Fruit fly (Drosophila melanogaster) whole organism, embryonic: ENCODE measurements around the gene Ras85D.
A peak's percentile ranks its signal among the peaks of the same experiment; 100 is the strongest.

Experiments used
- Blimp-1 ChIP-seq: fragments of 200-800 bp; sonication (Bioruptor generic); optimal IDR thresholded peaks from 3 replicates; lab custom pipeline; 2018; ENCODE audit warnings: missing biosample characterization, missing genetic modification characterization, mild to moderate bottlenecking, moderate library complexity, missing genetic modification reagents
- CG10274 ChIP-seq: fragments of 200-800 bp; sonication (Bioruptor generic); optimal IDR thresholded peaks from 3 replicates; lab custom pipeline; 2017; ENCODE audit warnings: missing biosample characterization, mild to moderate bottlenecking, missing genetic modification characterization
- CG12744 ChIP-seq: fragments of 200-800 bp; sonication (Bioruptor generic); optimal IDR thresholded peaks from 2 replicates; lab custom pipeline; 2016; ENCODE audit warnings: missing biosample characterization, missing genetic modification characterization
- CG15269 ChIP-seq: fragments of 200-800 bp; sonication (Bioruptor generic); optimal IDR thresholded peaks from 2 replicates; lab custom pipeline; 2018; ENCODE audit warnings: missing biosample characterization, mild to moderate bottlenecking, missing genetic modification characterization, moderate library complexity
- CG15479 ChIP-seq: fragments of 200-800 bp; sonication (Bioruptor generic); optimal IDR thresholded peaks from 3 replicates; lab custom pipeline; 2019; ENCODE audit warnings: missing biosample characterization, mild to moderate bottlenecking, missing genetic modification characterization, moderate library complexity
- CG15696 ChIP-seq: fragments of 200-800 bp; sonication (Bioruptor generic); optimal IDR thresholded peaks from 2 replicates; lab custom pipeline; 2019; ENCODE audit warnings: missing biosample characterization, mild to moderate bottlenecking, missing genetic modification characterization, moderate library complexity
- CG16779 ChIP-seq: fragments of 200-800 bp; sonication (Bioruptor generic); IDR thresholded peaks from 2 replicates; pipeline ENCODE4 v1.3.6; 2022; ENCODE audit warnings: missing biosample characterization, missing genetic modification characterization
- CG2678 ChIP-seq: fragments of 200-800 bp; sonication (Bioruptor generic); optimal IDR thresholded peaks from 3 replicates; lab custom pipeline; 2019; ENCODE audit warnings: missing biosample characterization, mild to moderate bottlenecking, missing genetic modification characterization, moderate library complexity
- CG4854 ChIP-seq: fragments of 200-800 bp; sonication (Bioruptor generic); optimal IDR thresholded peaks from 2 replicates; lab custom pipeline; 2016; ENCODE audit warnings: missing biosample characterization, missing genetic modification characterization, inconsistent platforms
- CG5180 ChIP-seq: fragments of 200-800 bp; sonication (Bioruptor generic); optimal IDR thresholded peaks from 3 replicates; lab custom pipeline; 2017; ENCODE audit warnings: missing biosample characterization, missing genetic modification characterization, mild to moderate bottlenecking, moderate library complexity, missing genetic modification reagents
- CG9797 ChIP-seq: fragments of 200-800 bp; sonication (Bioruptor generic); optimal IDR thresholded peaks from 3 replicates; lab custom pipeline; 2018; ENCODE audit warnings: missing biosample characterization, mild to moderate bottlenecking, missing genetic modification characterization
- Deaf1 ChIP-seq: fragments of 200-800 bp; optimal IDR thresholded peaks from 3 replicates; lab custom pipeline; 2019; ENCODE audit warnings: missing biosample characterization, mild to moderate bottlenecking, missing genetic modification characterization, moderate library complexity
- Doc2 ChIP-seq: fragments of 200-800 bp; sonication (Bioruptor generic); IDR thresholded peaks from 2 replicates; pipeline ENCODE4 v1.3.6; 2022; ENCODE audit warnings: missing biosample characterization, missing genetic modification characterization
- E2f2 ChIP-seq: fragments of 200-800 bp; sonication (Bioruptor generic); IDR thresholded peaks from 2 replicates; pipeline ENCODE4 v1.3.6; 2022; ENCODE audit warnings: missing biosample characterization, missing genetic modification characterization
- H15 ChIP-seq: fragments of 200-800 bp; sonication (Bioruptor generic); IDR thresholded peaks from 3 replicates; pipeline ENCODE4 v1.3.6; 2022; ENCODE audit warnings: missing biosample characterization, missing genetic modification characterization
- Hmx ChIP-seq: fragments of 200-800 bp; sonication (Bioruptor generic); optimal IDR thresholded peaks from 2 replicates; lab custom pipeline; 2016; ENCODE audit warnings: missing biosample characterization, missing genetic modification characterization
- Hr51 ChIP-seq, 2 experiments: fragments of 200-800 bp; sonication (Bioruptor generic); optimal IDR thresholded peaks; 2 replicates in 1 of 2; 3 replicates in 1 of 2; lab custom pipeline; 2016 to 2018; ENCODE audit warnings: missing biosample characterization in 2 of 2, missing genetic modification characterization in 2 of 2, mild to moderate bottlenecking in 1 of 2, moderate library complexity in 1 of 2
- Jarid2 ChIP-seq: fragments of 200-800 bp; sonication (Bioruptor generic); optimal IDR thresholded peaks from 3 replicates; lab custom pipeline; 2017; ENCODE audit warnings: mild to moderate bottlenecking, missing biosample characterization, missing genetic modification reagents, missing genetic modification characterization
- NC2α ChIP-seq: fragments of 200-800 bp; sonication (Bioruptor generic); optimal IDR thresholded peaks from 2 replicates; lab custom pipeline; 2016; ENCODE audit warnings: missing biosample characterization, missing genetic modification characterization
- Opbp ChIP-seq: fragments of 200-800 bp; sonication (Bioruptor generic); IDR thresholded peaks from 3 replicates; pipeline ENCODE4 v1.3.6; 2022; ENCODE audit warnings: missing biosample characterization, missing genetic modification characterization; ENCODE audit not compliant: partially characterized antibody
- Scr ChIP-seq: fragments of 200-800 bp; sonication (Bioruptor generic); IDR thresholded peaks from 2 replicates; pipeline ENCODE4 v1.3.6; 2022; ENCODE audit warnings: missing biosample characterization, missing genetic modification characterization; ENCODE audit not compliant: partially characterized antibody
- Trl ChIP-seq, 3 experiments: fragments of >200 bp in 2 of 3; fragments of 200-800 bp in 1 of 3; sonication (Bioruptor generic) in 1 of 3; optimal IDR thresholded peaks; 2 replicates in 1 of 3; 3 replicates in 2 of 3; lab custom pipeline; 2016 to 2017; ENCODE audit warnings: missing biosample characterization in 1 of 3, missing genetic modification characterization in 1 of 3
- ab ChIP-seq: fragments of 200-800 bp; sonication (Bioruptor generic); optimal IDR thresholded peaks from 2 replicates; lab custom pipeline; 2016; ENCODE audit warnings: missing biosample characterization, missing genetic modification characterization
- amos ChIP-seq: fragments of 200-800 bp; sonication (Bioruptor generic); IDR thresholded peaks from 2 replicates; pipeline ENCODE4 v1.3.6; 2022; ENCODE audit warnings: missing biosample characterization, missing genetic modification characterization; ENCODE audit not compliant: partially characterized antibody
- bbx ChIP-seq: fragments of 200-800 bp; sonication (Bioruptor generic); IDR thresholded peaks from 2 replicates; pipeline ENCODE4 v1.3.6; 2022; ENCODE audit warnings: missing biosample characterization, missing genetic modification characterization; ENCODE audit not compliant: partially characterized antibody
- bowl ChIP-seq: fragments of 200-800 bp; sonication (Bioruptor generic); IDR thresholded peaks from 2 replicates; pipeline ENCODE4 v1.3.6; 2022; ENCODE audit warnings: missing biosample characterization, missing genetic modification characterization
- bsh ChIP-seq, 2 experiments: fragments of 200-800 bp; sonication (Bioruptor generic); optimal IDR thresholded peaks; 2 replicates each; lab custom pipeline; 2017 to 2018; ENCODE audit warnings: mild to moderate bottlenecking in 2 of 2, missing biosample characterization in 2 of 2, missing genetic modification characterization in 2 of 2, moderate library complexity in 1 of 2
- chn ChIP-seq: fragments of 200-800 bp; sonication (Bioruptor generic); optimal IDR thresholded peaks from 2 replicates; lab custom pipeline; 2016; ENCODE audit warnings: missing biosample characterization, missing genetic modification characterization
- corto ChIP-seq: fragments of 200-800 bp; sonication (Bioruptor generic); optimal IDR thresholded peaks from 2 replicates; lab custom pipeline; 2016; ENCODE audit warnings: missing biosample characterization, mild to moderate bottlenecking, missing genetic modification characterization, moderate library complexity
- crc ChIP-seq: fragments of 200-800 bp; sonication (Bioruptor generic); optimal IDR thresholded peaks from 2 replicates; lab custom pipeline; 2016; ENCODE audit warnings: missing biosample characterization, missing genetic modification characterization
- eve ChIP-seq, 2 experiments: fragments of >200 bp; optimal IDR thresholded peaks; 2 replicates each; lab custom pipeline; 2017; ENCODE audit warnings: missing biosample characterization in 2 of 2, missing genetic modification characterization in 2 of 2
- exex ChIP-seq: fragments of 200-800 bp; sonication (Bioruptor generic); optimal IDR thresholded peaks from 4 replicates; lab custom pipeline; 2018; ENCODE audit warnings: missing biosample characterization, mild to moderate bottlenecking, missing genetic modification characterization, moderate library complexity
- gcm ChIP-seq: fragments of 200-800 bp; sonication (Bioruptor generic); optimal IDR thresholded peaks from 2 replicates; lab custom pipeline; 2019; ENCODE audit warnings: missing biosample characterization, mild to moderate bottlenecking, missing genetic modification characterization, moderate library complexity
- gro ChIP-seq: fragments of 200-800 bp; sonication (Bioruptor generic); optimal IDR thresholded peaks from 2 replicates; lab custom pipeline; 2016; ENCODE audit warnings: missing biosample characterization, missing genetic modification characterization
- hb ChIP-seq: fragments of 200-800 bp; sonication (Bioruptor generic); IDR thresholded peaks from 3 replicates; pipeline ENCODE4 v1.3.6; 2022; ENCODE audit warnings: missing biosample characterization, missing genetic modification characterization; ENCODE audit not compliant: partially characterized antibody
- her ChIP-seq: fragments of 200-800 bp; sonication (Bioruptor generic); optimal IDR thresholded peaks from 2 replicates; lab custom pipeline; 2016; ENCODE audit warnings: missing biosample characterization, missing genetic modification characterization
- onecut ChIP-seq: fragments of 200-800 bp; sonication (Bioruptor generic); IDR thresholded peaks from 2 replicates; pipeline ENCODE4 v1.3.6; 2022; ENCODE audit warnings: missing biosample characterization, missing genetic modification characterization
- phol ChIP-seq: fragments of 200-800 bp; sonication (Bioruptor generic); optimal IDR thresholded peaks from 3 replicates; lab custom pipeline; 2018; ENCODE audit warnings: missing biosample characterization, mild to moderate bottlenecking, missing genetic modification characterization, moderate library complexity
- pros ChIP-seq: fragments of 200-800 bp; sonication (Bioruptor generic); optimal IDR thresholded peaks from 3 replicates; lab custom pipeline; 2019; ENCODE audit warnings: missing biosample characterization, mild to moderate bottlenecking, missing genetic modification characterization, moderate library complexity
- ro ChIP-seq: fragments of 200-800 bp; sonication (Bioruptor generic); IDR thresholded peaks from 2 replicates; pipeline ENCODE4 v1.3.6; 2022; ENCODE audit warnings: missing biosample characterization, missing genetic modification characterization
- seq ChIP-seq: fragments of 200-800 bp; sonication (Bioruptor generic); IDR thresholded peaks from 2 replicates; pipeline ENCODE4 v1.3.6; 2022; ENCODE audit warnings: missing biosample characterization, missing genetic modification characterization
- sqz ChIP-seq: fragments of 200-800 bp; sonication (Bioruptor generic); optimal IDR thresholded peaks from 3 replicates; lab custom pipeline; 2018; ENCODE audit warnings: missing biosample characterization, mild to moderate bottlenecking, missing genetic modification characterization
- sr ChIP-seq: fragments of 200-800 bp; sonication (Bioruptor generic); IDR thresholded peaks from 3 replicates; pipeline ENCODE4 v1.3.6; 2022; ENCODE audit warnings: missing biosample characterization, missing genetic modification characterization
- sug ChIP-seq: fragments of 200-800 bp; optimal IDR thresholded peaks from 2 replicates; lab custom pipeline; 2019; ENCODE audit warnings: missing biosample characterization, mild to moderate bottlenecking, missing genetic modification characterization, moderate library complexity
- tna ChIP-seq: fragments of 200-800 bp; sonication (Bioruptor generic); IDR thresholded peaks from 2 replicates; pipeline ENCODE4 v1.3.6; 2022; ENCODE audit warnings: missing biosample characterization, missing genetic modification characterization; ENCODE audit not compliant: partially characterized antibody
- toy ChIP-seq: fragments of 200-800 bp; sonication (Bioruptor generic); IDR thresholded peaks from 2 replicates; pipeline ENCODE4 v1.3.6; 2022; ENCODE audit warnings: missing biosample characterization, missing genetic modification characterization
- ttk ChIP-seq: fragments of 200-800 bp; sonication (Bioruptor generic); IDR thresholded peaks from 2 replicates; pipeline ENCODE4 v2.1.2; 2022; ENCODE audit warnings: missing biosample characterization, missing genetic modification characterization
- usp ChIP-seq: fragments of >200 bp; optimal IDR thresholded peaks from 2 replicates; lab custom pipeline; 2017; ENCODE audit warnings: missing biosample characterization, missing genetic modification characterization
- yki ChIP-seq: fragments of >200 bp; optimal IDR thresholded peaks from 3 replicates; lab custom pipeline; 2018

Ras85D gene

DNA sequence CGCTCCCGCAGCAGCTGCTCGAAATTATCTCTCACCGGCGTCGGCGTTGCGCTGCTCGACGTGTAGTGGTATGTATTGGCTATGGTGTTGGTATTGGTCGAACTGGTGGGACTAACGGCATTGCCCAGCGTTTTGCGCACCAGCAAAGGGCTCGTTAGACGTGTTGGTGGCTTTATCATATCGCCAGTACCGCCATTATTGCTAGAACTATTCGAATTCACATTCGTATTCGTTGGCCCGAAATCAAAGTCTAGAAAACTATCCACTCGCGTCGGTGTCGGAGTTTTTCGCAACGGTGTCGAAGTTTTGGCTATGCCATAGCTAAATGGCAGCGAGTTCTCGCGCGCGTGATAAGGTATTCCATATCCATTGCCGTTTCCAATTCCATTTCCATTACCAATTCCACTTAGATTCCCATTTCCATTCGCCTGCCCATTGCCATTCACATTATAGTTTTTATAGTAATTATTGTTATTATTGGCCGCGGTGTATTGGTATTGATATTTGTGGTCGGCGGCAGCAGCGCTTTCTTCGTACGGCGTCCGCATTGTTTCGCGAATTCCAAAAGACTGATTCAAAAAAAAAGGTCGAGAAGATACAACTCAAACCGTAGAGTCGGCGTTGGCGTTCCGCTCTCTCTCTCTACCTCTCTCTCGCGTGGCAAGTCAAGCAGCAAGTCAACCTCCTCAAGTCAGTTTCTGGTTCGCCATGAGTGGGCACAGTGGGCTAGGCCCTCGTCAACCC lies 19.7 kb upstream of the Ras85D start, which contains the start of gene by (continued):
- TF ChIP-seq Doc2 (GFP tag; lab: Robert Waterston, UW) (no peak), ab (GFP tag; lab: Kevin White, UChicago) (no peak), her (no peak), ttk (GFP tag; lab: Robert Waterston, UW) (no peak), bbx (GFP tag; lab: Robert Waterston, UW) (peak; percentile 38; the same call in 1 of the 2 replicates), Trl (optimal IDR thresholded peaks at IDR 0.05; lab: Kevin White, UChicago) (peak in 1 of 2 experiments; percentile 75), Trl (GFP tag; optimal IDR thresholded peaks at IDR 0.05; lab: Kevin White, UChicago) (no peak), sqz (no peak), sr (GFP tag; lab: Robert Waterston, UW) (peak; percentile 60; the same call in 2 of the 3 replicates), exex (tag; lab: Kevin White, UChicago) (peak; percentile 76), yki (no peak), Deaf1 (tag; lab: Kevin White, UChicago) (peak; percentile 51), NC2α (GFP tag; lab: Kevin White, UChicago) (no peak), ro (GFP tag; lab: Robert Waterston, UW) (no peak), amos (no peak; the same call in 1 of the 2 replicates), CG9797 (GFP tag; lab: Kevin White, UChicago) (no peak), hb (GFP tag; lab: Robert Waterston, UW) (no peak), onecut (no peak), toy (GFP tag; lab: Robert Waterston, UW) (no peak), CG12744 (GFP tag; lab: Kevin White, UChicago) (no peak), Opbp (no peak), Blimp-1 (no peak), seq (no peak), bsh (GFP tag; optimal IDR thresholded peaks at IDR 0.05; lab: Kevin White, UChicago) (no peak), CG2678 (tag; lab: Kevin White, UChicago) (no peak), Jarid2 (GFP tag; lab: Kevin White, UChicago) (peak; percentile 71), CG5180 (GFP tag; lab: Kevin White, UChicago) (no peak), sug (peak; percentile 52), usp (GFP tag; lab: Kevin White, UChicago) (no peak), CG15269 (no peak), H15 (GFP tag; lab: Robert Waterston, UW) (no peak), tna (GFP tag; lab: Robert Waterston, UW) (peak; percentile 8; the same call in 1 of the 2 replicates), gro (GFP tag; lab: Kevin White, UChicago) (no peak), gcm (no peak), CG15479 (GFP tag; lab: Kevin White, UChicago) (no peak), Hmx (GFP tag; lab: Kevin White, UChicago) (no peak), crc (GFP tag; lab: Kevin White, UChicago) (no peak), corto (GFP tag; lab: Kevin White, UChicago) (no peak), CG4854 (GFP tag; lab: Kevin White, UChicago) (no peak), phol (no peak), Hr51 (GFP tag; optimal IDR thresholded peaks at IDR 0.05; lab: Kevin White, UChicago) (no peak), CG10274 (GFP tag; lab: Kevin White, UChicago) (no peak), CG16779 (GFP tag; lab: Robert Waterston, UW) (no peak), bowl (GFP tag; lab: Robert Waterston, UW) (no peak), CG15696 (tag; lab: Kevin White, UChicago) (no peak), Scr (GFP tag; lab: Robert Waterston, UW) (no peak), chn (GFP tag; lab: Kevin White, UChicago) (no peak), E2f2 (GFP tag; lab: Robert Waterston, UW) (no peak), pros (GFP tag; lab: Kevin White, UChicago) (no peak), eve (GFP tag; optimal IDR thresholded peaks at IDR 0.05; lab: Kevin White, UChicago) (no peak)
